Worm (Caenorhabditis elegans) whole organism, L1 larva: ENCODE data around the gene asp-18.

Experiments
- F16B12.6 ChIP-seq: fragments of 150-350 bp; optimal IDR thresholded peaks from 2 replicates; lab custom pipeline; 2014; ENCODE audit warnings: missing biosample characterization, missing genetic modification characterization
- alr-1 ChIP-seq: fragments of 200-800 bp; sonication (Bioruptor generic); optimal IDR thresholded peaks from 2 replicates; lab custom pipeline; 2018; ENCODE audit warnings: borderline replicate concordance, mild to moderate bottlenecking, missing genetic modification characterization, missing compliant biosample characterization
- ceh-82 ChIP-seq, 3 experiments: fragments of 150-350 bp in 1 of 3; sonication (generic microtip) in 2 of 3; optimal IDR thresholded peaks; 2 replicates each; lab custom pipeline; 2014 to 2017; ENCODE audit warnings: missing biosample characterization in 3 of 3, missing genetic modification characterization in 3 of 3
- ceh-88 ChIP-seq: fragments of 200-800 bp; sonication (Bioruptor generic); IDR thresholded peaks from 2 replicates; pipeline ENCODE4 v1.3.6; 2022; ENCODE audit warnings: missing genetic modification characterization, missing compliant biosample characterization
- ceh-90 ChIP-seq: sonication (generic microtip); optimal IDR thresholded peaks from 2 replicates; lab custom pipeline; 2016; ENCODE audit warnings: missing genetic modification characterization, missing compliant biosample characterization
- ces-1 ChIP-seq: fragments of 150-350 bp; optimal IDR thresholded peaks from 2 replicates; lab custom pipeline; 2014; ENCODE audit warnings: missing biosample characterization, missing genetic modification reagents, missing genetic modification characterization
- dpl-1 ChIP-seq, 3 experiments: fragments of 150-350 bp in 2 of 3; sonication (generic microtip) in 1 of 3; optimal IDR thresholded peaks; 2 replicates each; lab custom pipeline; 2014 to 2017; ENCODE audit warnings: missing biosample characterization in 3 of 3, missing genetic modification characterization in 3 of 3, missing genetic modification reagents in 3 of 3
- dsc-1 ChIP-seq: sonication (generic microtip); optimal IDR thresholded peaks from 2 replicates; lab custom pipeline; 2016; ENCODE audit warnings: mild to moderate bottlenecking, missing genetic modification characterization, missing compliant biosample characterization
- efl-1 ChIP-seq, 4 experiments: fragments of 150-350 bp; optimal IDR thresholded peaks in 3 of 4; peaks in 1 of 4; 1 replicate in 1 of 4; 2 replicates in 3 of 4; lab custom pipeline; 2014; ENCODE audit warnings: missing biosample characterization in 2 of 4, missing genetic modification characterization in 2 of 4, missing genetic modification reagents in 2 of 4
- elt-2 ChIP-seq: sonication (generic microtip); optimal IDR thresholded peaks from 2 replicates; lab custom pipeline; 2016; ENCODE audit warnings: missing genetic modification characterization, mild to moderate bottlenecking, inconsistent platforms, missing compliant biosample characterization, missing genetic modification reagents
- elt-3 ChIP-seq, 6 experiments: fragments of 150-350 bp in 1 of 6; sonication (generic microtip); optimal IDR thresholded peaks; 2 replicates each; lab custom pipeline; 2017 to 2018; ENCODE audit warnings: missing biosample characterization in 6 of 6, missing genetic modification characterization in 6 of 6, inconsistent platforms in 1 of 6
- fkh-10 ChIP-seq: sonication (generic microtip); optimal IDR thresholded peaks from 2 replicates; lab custom pipeline; 2017; ENCODE audit warnings: missing biosample characterization, missing genetic modification reagents, missing genetic modification characterization
- fkh-8 ChIP-seq: sonication (generic microtip); optimal IDR thresholded peaks from 2 replicates; lab custom pipeline; 2016; ENCODE audit warnings: mild to moderate bottlenecking, missing genetic modification characterization, missing compliant biosample characterization
- irx-1 ChIP-seq: sonication (generic microtip); optimal IDR thresholded peaks from 2 replicates; lab custom pipeline; 2016; ENCODE audit warnings: missing genetic modification characterization, missing compliant biosample characterization
- isw-1 ChIP-seq: fragments of 200-800 bp; sonication (Bioruptor generic); IDR thresholded peaks from 2 replicates; pipeline ENCODE4 v1.3.6; 2022; ENCODE audit warnings: missing genetic modification characterization, missing compliant biosample characterization
- jun-1 ChIP-seq: fragments of 150-350 bp; optimal IDR thresholded peaks from 2 replicates; lab custom pipeline; 2014; ENCODE audit warnings: missing biosample characterization, missing genetic modification reagents, missing genetic modification characterization
- lin-14 ChIP-seq: fragments of 200-800 bp; sonication (Bioruptor generic); optimal IDR thresholded peaks from 2 replicates; lab custom pipeline; 2018; ENCODE audit warnings: mild to moderate bottlenecking, missing genetic modification characterization, moderate library complexity, missing compliant biosample characterization
- lin-15B ChIP-seq: fragments of 150-350 bp; sonication (generic microtip); optimal IDR thresholded peaks from 3 replicates; lab custom pipeline; 2014; ENCODE audit warnings: missing biosample characterization, missing genetic modification characterization
- lin-35 ChIP-seq, 2 experiments: fragments of 150-350 bp; optimal IDR thresholded peaks; 2 replicates each; lab custom pipeline; 2014; ENCODE audit warnings: missing biosample characterization in 2 of 2, missing genetic modification characterization in 2 of 2, missing genetic modification reagents in 2 of 2
- lsy-2 ChIP-seq, 2 experiments: fragments of 150-350 bp; optimal IDR thresholded peaks; 2 replicates each; lab custom pipeline; 2014; ENCODE audit warnings: missing biosample characterization in 2 of 2, missing genetic modification characterization in 2 of 2
- mep-1 ChIP-seq: fragments of 150-350 bp; optimal IDR thresholded peaks from 2 replicates; lab custom pipeline; 2014; ENCODE audit warnings: missing biosample characterization, missing genetic modification characterization
- nhr-12 ChIP-seq: sonication (generic microtip); optimal IDR thresholded peaks from 2 replicates; lab custom pipeline; 2017; ENCODE audit warnings: missing biosample characterization, missing genetic modification characterization
- nhr-19 ChIP-seq: fragments of 200-800 bp; sonication (Bioruptor generic); conservative IDR thresholded peaks from 2 replicates; pipeline ENCODE4 v1.3.6; 2022; ENCODE audit warnings: missing genetic modification characterization, missing compliant biosample characterization
- nhr-47 ChIP-seq: sonication (generic microtip); optimal IDR thresholded peaks from 2 replicates; lab custom pipeline; 2016; ENCODE audit warnings: mild to moderate bottlenecking, missing genetic modification characterization, moderate library complexity, missing compliant biosample characterization
- snpc-4 ChIP-seq: fragments of 150-350 bp; optimal IDR thresholded peaks from 2 replicates; lab custom pipeline; 2014; ENCODE audit warnings: missing biosample characterization, missing genetic modification characterization
- snu-23 ChIP-seq: sonication (generic microtip); optimal IDR thresholded peaks from 2 replicates; lab custom pipeline; 2016; ENCODE audit warnings: missing genetic modification characterization, missing compliant biosample characterization
- swsn-7 ChIP-seq: sonication (generic microtip); optimal IDR thresholded peaks from 2 replicates; lab custom pipeline; 2016; ENCODE audit warnings: missing genetic modification characterization, missing compliant biosample characterization
- unc-130 ChIP-seq: fragments of 150-350 bp; optimal IDR thresholded peaks from 2 replicates; lab custom pipeline; 2017; ENCODE audit warnings: missing biosample characterization, missing genetic modification characterization, inconsistent platforms
- unc-98 ChIP-seq: fragments of 200-800 bp; sonication (Bioruptor generic); IDR thresholded peaks from 2 replicates; pipeline ENCODE4 v1.3.6; 2022; ENCODE audit warnings: missing genetic modification characterization, missing compliant biosample characterization
- vab-15 ChIP-seq: sonication (generic microtip); optimal IDR thresholded peaks from 2 replicates; lab custom pipeline; 2017; ENCODE audit warnings: missing genotype, mild to moderate bottlenecking, missing genetic modification characterization, missing compliant biosample characterization
- xbp-1 ChIP-seq: sonication (generic microtip); optimal IDR thresholded peaks from 2 replicates; lab custom pipeline; 2016; ENCODE audit warnings: missing genetic modification characterization, missing compliant biosample characterization
- ztf-4 ChIP-seq: fragments of 150-350 bp; optimal IDR thresholded peaks from 2 replicates; lab custom pipeline; 2014; ENCODE audit warnings: missing biosample characterization, missing genetic modification characterization

asp-18 gene

DNA sequence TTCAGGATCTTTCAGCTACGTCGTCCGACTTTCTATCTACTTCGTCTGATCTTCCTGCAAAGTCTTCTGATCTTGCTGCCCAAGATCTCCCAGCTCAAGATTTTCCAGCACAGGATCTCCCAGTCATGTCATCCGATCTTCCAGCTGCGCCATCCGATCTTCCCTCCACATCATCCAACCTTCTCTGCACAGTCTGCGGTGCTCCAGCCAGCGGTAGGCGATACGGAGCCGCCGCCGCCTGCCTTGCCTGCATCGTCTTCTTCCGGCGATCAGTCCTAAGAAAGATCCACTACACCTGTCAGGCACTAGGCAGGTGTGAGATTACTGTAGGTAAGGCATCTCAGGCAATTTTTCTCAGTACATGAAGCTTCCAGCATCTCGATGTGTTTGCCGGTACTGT lies 32.2 kb downstream of the asp-18 start, which contains the start of gene nhr-241:
TSS of gene nhr-241 (plus strand) at position 126 of the 400 bp plus-strand sequence.
- TF ChIP-seq xbp-1 (tag; lab: Kevin White, UChicago), result no peak
- no peak for TF ChIP-seq elt-3 (tag; optimal IDR thresholded peaks at IDR 0.05; lab: Kevin White, UChicago)
- no peak for TF ChIP-seq ztf-4 (tag; lab: Kevin White, UChicago)
- no peak for TF ChIP-seq alr-1 (tag; lab: Kevin White, UChicago)
- no peak for TF ChIP-seq snu-23 (GFP tag; lab: Kevin White, UChicago)
- TF ChIP-seq ceh-82 (tag; optimal IDR thresholded peaks at IDR 0.05; lab: Kevin White, UChicago), result no peak

DNA sequence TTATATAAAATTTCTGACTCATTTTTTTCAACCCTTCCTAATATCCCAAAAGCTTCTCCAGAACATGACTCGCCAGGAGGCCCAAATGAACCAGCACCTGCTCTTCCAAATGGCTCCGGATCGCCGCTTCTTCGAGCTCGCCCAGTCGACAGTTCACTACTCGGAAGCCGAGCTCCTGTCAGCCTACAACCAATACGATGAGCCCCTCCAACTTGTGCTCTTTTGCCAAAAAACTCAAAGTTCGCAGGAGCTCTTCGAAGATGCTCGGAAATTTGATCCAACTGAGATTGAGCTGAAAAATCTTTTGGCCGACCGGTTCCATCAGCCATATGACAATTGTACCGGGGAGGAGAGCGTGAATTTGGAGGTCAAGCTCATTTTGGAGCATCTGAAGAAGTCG lies 36.0 kb downstream of the asp-18 start:
- TF ChIP-seq isw-1 (GFP tag; lab: Robert Waterston, UW) (no peak), nhr-12 (no peak), dpl-1 (GFP tag; optimal IDR thresholded peaks at IDR 0.05; lab: Kevin White, UChicago) (no peak), lin-15B (tag; lab: Kevin White, UChicago) (no peak), vab-15 (tag; lab: Kevin White, UChicago) (no peak), ztf-4 (tag; lab: Kevin White, UChicago) (no peak), dsc-1 (no peak), unc-98 (GFP tag; lab: Robert Waterston, UW) (no peak)

DNA sequence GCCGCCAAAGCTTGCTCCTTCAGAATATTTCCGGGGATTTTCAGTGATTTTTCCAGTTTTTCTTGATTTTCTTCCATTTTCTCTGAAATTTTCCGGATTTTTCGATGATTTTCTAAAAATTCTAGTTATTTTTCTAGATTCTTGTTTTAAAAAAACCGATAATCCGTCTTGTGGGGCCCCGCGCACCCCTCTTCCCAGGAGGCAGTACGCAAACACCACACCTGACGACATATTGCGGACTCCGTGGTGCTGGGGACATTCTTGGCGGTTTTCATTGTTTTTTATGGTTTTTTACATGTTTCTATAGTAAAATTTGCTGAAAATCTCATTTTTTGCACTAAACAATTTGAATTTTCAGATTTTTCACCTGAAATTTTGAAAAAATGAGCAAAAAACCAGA lies 41.8 kb downstream of the asp-18 start, which contains the start of the genes ubc-19 and Y69H2.7:
TSS of gene ubc-19 (minus strand) at position 82 of the 400 bp plus-strand sequence.
TSS of gene Y69H2.7 (plus strand) at position 309 of the 400 bp plus-strand sequence.
- TF ChIP-seq fkh-10 (GFP tag; lab: Kevin White, UChicago) (no peak), ceh-82 (tag; optimal IDR thresholded peaks at IDR 0.05; lab: Kevin White, UChicago) (peak in 2 of 3 experiments; percentile 33 to 41), mep-1 (tag; lab: Kevin White, UChicago) (peak; percentile 66), ces-1 (GFP tag; lab: Kevin White, UChicago) (no peak), elt-2 (tag; lab: Kevin White, UChicago) (no peak), ceh-88 (GFP tag; lab: Robert Waterston, UW) (no peak), isw-1 (GFP tag; lab: Robert Waterston, UW) (peak; percentile 7; the same call in 1 of the 2 replicates), nhr-47 (tag; lab: Kevin White, UChicago) (peak; percentile 21), unc-130 (tag; lab: Kevin White, UChicago) (no peak), lin-14 (GFP tag; lab: Kevin White, UChicago) (no peak), nhr-19 (GFP tag; lab: Robert Waterston, UW) (peak; percentile 45), fkh-8 (tag; lab: Kevin White, UChicago) (peak; percentile 20), ceh-90 (tag; lab: Kevin White, UChicago) (no peak), lin-35 (GFP tag; optimal IDR thresholded peaks at IDR 0.05; lab: Kevin White, UChicago) (peak in 1 of 2 experiments; percentile 46), efl-1 (optimal IDR thresholded peaks at IDR 0.05; lab: Kevin White, UChicago) (peak; percentile 3 to 48), efl-1 (GFP tag; optimal IDR thresholded peaks at IDR 0.05 in 1 of 2; lab: Kevin White, UChicago) (peak; percentile 51 to 95), F16B12.6 (tag; lab: Kevin White, UChicago) (peak; percentile 92), xbp-1 (tag; lab: Kevin White, UChicago) (peak; percentile 22), dsc-1 (peak; percentile 2), dpl-1 (GFP tag; optimal IDR thresholded peaks at IDR 0.05; lab: Kevin White, UChicago) (peak; percentile 3 to 59 (median 43)), snu-23 (GFP tag; lab: Kevin White, UChicago) (peak; percentile 58), jun-1 (tag; lab: Kevin White, UChicago) (no peak), lsy-2 (tag; optimal IDR thresholded peaks at IDR 0.05; lab: Kevin White, UChicago) (peak; percentile 57 to 59), irx-1 (tag; lab: Kevin White, UChicago) (no peak), swsn-7 (tag; lab: Kevin White, UChicago) (peak; percentile 45), snpc-4 (peak; percentile 44)

DNA sequence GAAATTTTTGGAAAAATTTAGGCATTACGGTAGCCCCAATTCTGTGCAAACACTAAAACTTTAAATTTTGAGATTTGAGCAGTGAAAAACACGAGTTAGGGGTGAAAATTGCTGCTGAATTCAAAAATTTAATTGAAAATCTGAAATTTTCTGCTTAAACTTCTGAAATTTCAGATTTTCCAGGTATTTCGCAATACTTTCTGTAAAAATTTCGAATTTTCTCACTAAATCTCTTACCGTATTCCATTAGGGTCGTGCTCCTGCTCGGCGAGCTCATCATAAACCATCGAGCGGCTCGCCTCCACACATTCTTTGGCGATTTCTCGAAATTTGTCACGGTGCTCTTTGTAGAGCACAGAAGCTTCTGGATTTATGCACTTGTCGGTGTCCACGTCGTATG lies 44.1 kb downstream of the asp-18 start:
- TF ChIP-seq efl-1 (optimal IDR thresholded peaks at IDR 0.05; lab: Kevin White, UChicago), result no peak
- peak in 1 of 2 experiments; percentile 71 for TF ChIP-seq efl-1 (GFP tag; optimal IDR thresholded peaks at IDR 0.05 in 1 of 2; lab: Kevin White, UChicago)
- no peak for TF ChIP-seq unc-130 (tag; lab: Kevin White, UChicago)
